Fruit fly (Drosophila melanogaster): ENCODE results near the gene Sfp33A3.

dm6 chr2L:11841538-11841937, 1.8 kb downstream of the Sfp33A3 start:
- TF ChIP-seq usp (GFP tag; optimal IDR thresholded peaks at IDR 0.05) (no peak), pan (optimal IDR thresholded peaks at IDR 0.05) (no peak), EcR (GFP tag; optimal IDR thresholded peaks at IDR 0.05) (no peak), Dll (optimal IDR thresholded peaks at IDR 0.05) (no peak), psq (optimal IDR thresholded peaks at IDR 0.05) (no peak)
